Fruit fly (Drosophila melanogaster) Kc167 (cell line): ENCODE data around the gene Calr.

Experiments
- Myc ChIP-seq: fragments of >200 bp; optimal IDR thresholded peaks from 2 replicates; lab custom pipeline; 2017; ENCODE audit warnings: missing external identifiers
- Sin3A ChIP-seq: fragments of >200 bp; optimal IDR thresholded peaks from 2 replicates; lab custom pipeline; 2018; ENCODE audit warnings: missing external identifiers
- h ChIP-seq: fragments of >200 bp; optimal IDR thresholded peaks from 3 replicates; lab custom pipeline; 2018; ENCODE audit warnings: missing external identifiers
- insv ChIP-seq: fragments of >200 bp; optimal IDR thresholded peaks from 3 replicates; lab custom pipeline; 2018; ENCODE audit warnings: missing external identifiers
- psq ChIP-seq: fragments of >200 bp; optimal IDR thresholded peaks from 2 replicates; lab custom pipeline; 2017; ENCODE audit warnings: missing external identifiers
- ttk ChIP-seq: sonication (Bioruptor generic); optimal IDR thresholded peaks from 2 replicates; lab custom pipeline; 2017; ENCODE audit warnings: missing external identifiers

Calr gene

dm6 chr3R:9630633-9631095 is at the start of gene Calr:
Gene Calr, minus strand, starts transcription at chr3R:9630851.
- no peak for TF ChIP-seq ttk
- TF ChIP-seq psq, result no peak
- TF ChIP-seq insv (lab: Kevin White, UChicago), result no peak
- TF ChIP-seq h (lab: Kevin White, UChicago), result no peak
- no peak for TF ChIP-seq Sin3A (lab: Kevin White, UChicago)
- TF ChIP-seq Myc (lab: Kevin White, UChicago), result no peak

DNA sequence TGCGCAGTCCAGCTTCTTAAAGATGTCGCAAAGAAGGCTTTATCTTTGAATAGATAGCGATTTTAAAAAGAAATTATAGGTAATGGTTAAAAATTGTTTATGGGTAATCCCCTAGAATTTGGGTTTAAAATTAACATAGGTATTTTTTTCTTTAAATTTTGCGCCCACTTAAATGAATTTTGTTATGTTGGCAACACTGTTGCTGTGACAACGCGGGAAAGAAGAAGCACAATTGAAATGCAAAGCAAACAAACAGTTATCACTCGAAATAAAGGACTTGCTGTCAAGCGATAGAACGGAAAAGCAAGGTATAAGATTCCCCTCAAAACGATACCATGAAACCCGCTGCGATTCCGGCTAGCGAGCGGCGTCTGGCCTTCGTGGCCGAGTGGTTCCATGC is 49.1 kb upstream of the Calr start, which contains the start of gene nmdyn-D7:
nmdyn-D7 (plus strand) TSS at position 194 of the 400 bp plus-strand sequence.
- no peak for TF ChIP-seq psq
- TF ChIP-seq Myc (lab: Kevin White, UChicago), result no peak
- TF ChIP-seq h (lab: Kevin White, UChicago), result no peak
- no peak for TF ChIP-seq ttk
- TF ChIP-seq insv (lab: Kevin White, UChicago), result no peak
- TF ChIP-seq Sin3A (lab: Kevin White, UChicago), result no peak

DNA sequence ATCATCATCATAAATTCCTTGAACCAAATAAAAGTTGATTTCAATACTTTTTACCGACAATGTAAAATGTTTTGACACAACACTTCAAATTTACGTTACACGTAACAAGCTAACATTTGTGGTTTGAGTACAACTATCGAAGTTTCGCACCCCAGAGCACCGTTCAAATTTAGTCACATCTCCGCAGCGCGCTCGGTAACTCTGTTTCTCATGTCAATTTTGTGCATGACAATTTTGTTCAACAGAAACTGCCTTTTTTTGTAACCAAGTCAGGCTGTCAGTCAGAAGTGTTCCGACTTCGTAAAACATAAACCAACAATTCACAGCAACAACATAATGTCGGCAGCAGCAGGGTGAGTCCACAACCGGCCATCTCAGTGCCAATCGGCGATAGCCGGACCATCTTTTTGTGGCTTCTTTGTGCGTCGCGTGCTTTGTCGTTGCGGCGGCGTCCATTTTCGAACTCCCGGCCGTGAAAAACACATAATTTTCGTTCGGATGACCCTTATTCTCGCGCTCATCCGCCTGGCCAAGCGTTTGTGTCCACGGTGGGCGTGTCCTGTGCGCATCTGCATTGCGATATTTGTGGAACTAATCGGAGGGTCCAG is 47.2 kb upstream of the Calr start, which contains the start of gene p23:
p23 (plus strand) TSS at position 194 of the 608 bp plus-strand sequence.
- TF ChIP-seq insv (lab: Kevin White, UChicago) (no peak), Myc (lab: Kevin White, UChicago) (no peak), ttk (no peak), h (lab: Kevin White, UChicago) (no peak), Sin3A (lab: Kevin White, UChicago) (no peak), psq (no peak)

DNA sequence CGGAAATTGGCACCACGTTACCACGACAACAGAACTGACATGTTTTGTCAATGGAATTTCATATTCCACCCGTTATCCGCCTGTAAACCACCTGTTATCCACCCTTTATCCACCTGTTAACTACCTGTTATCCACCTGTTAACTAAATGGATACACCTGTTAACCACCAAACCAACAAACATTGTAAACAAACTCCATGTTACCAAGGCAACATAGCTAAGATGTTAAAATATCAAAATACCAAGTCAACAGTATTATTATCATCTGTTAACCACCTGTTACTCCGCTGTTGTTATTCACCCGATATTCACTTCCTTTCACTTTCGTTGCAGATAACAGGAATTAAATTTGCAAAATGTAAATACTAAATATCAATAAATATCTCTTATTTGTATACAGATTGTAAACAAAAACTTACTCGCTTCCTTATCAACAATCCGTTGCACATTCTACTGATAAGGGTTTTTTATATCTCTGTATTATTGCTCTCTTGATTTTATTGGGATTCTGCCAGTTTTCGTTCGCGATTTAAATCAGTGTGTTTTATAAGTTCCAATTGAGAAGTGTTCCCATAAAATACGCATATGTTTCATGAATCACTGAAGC is 44.4 kb upstream of the Calr start, which contains the start of gene Nepl12:
Nepl12 (plus strand) TSS at position 556 of the 606 bp plus-strand sequence.
- TF ChIP-seq insv (lab: Kevin White, UChicago) (no peak), Myc (lab: Kevin White, UChicago) (no peak), h (lab: Kevin White, UChicago) (no peak), psq (no peak), Sin3A (lab: Kevin White, UChicago) (no peak), ttk (no peak)

DNA sequence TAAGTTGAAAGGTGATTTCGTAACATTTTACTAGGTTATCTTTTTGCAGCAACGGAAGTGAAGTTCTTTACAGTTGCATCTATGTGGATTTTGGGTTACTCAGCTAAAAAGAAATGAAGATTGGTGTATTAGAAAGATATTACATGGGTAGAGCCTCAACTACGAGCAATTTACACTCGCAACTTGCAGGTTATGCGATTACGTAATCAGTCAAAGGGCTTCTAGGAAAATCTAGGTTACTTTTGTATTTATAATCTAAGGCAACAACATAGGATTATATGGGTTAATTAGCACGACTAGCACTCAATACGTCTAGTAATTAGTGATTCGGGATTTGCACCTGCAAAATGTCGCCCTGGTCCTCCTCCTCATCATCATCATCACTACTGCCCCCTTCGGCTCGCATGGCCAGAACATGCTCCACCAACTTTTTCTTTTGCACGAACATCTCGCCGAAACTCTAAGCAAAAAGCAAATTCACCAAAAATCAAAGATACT is 43.6 kb upstream of the Calr start, which contains the start of gene Dhc1:
Dhc1 (minus strand) TSS at position 448 of the 498 bp plus-strand sequence.
- no peak for TF ChIP-seq insv (lab: Kevin White, UChicago)
- no peak for TF ChIP-seq psq
- no peak for TF ChIP-seq Sin3A (lab: Kevin White, UChicago)
- no peak for TF ChIP-seq h (lab: Kevin White, UChicago)
- TF ChIP-seq ttk, result no peak
- no peak for TF ChIP-seq Myc (lab: Kevin White, UChicago)

- TF ChIP-seq h (lab: Kevin White, UChicago), result no peak
- no peak for TF ChIP-seq Myc (lab: Kevin White, UChicago)
- no peak for TF ChIP-seq insv (lab: Kevin White, UChicago)
- no peak for TF ChIP-seq psq
- no peak for TF ChIP-seq ttk
- no peak for TF ChIP-seq Sin3A (lab: Kevin White, UChicago)
Measured at dm6 chr3R:9673207-9673606, 42.6 kb upstream of the Calr start.

dm6 chr3R:9665405-9665804 is 34.8 kb upstream of the Calr start:
- TF ChIP-seq Sin3A (lab: Kevin White, UChicago), result no peak
- no peak for TF ChIP-seq h (lab: Kevin White, UChicago)
- TF ChIP-seq Myc (lab: Kevin White, UChicago), result no peak
- TF ChIP-seq insv (lab: Kevin White, UChicago), result no peak
- no peak for TF ChIP-seq ttk
- TF ChIP-seq psq, result no peak

DNA sequence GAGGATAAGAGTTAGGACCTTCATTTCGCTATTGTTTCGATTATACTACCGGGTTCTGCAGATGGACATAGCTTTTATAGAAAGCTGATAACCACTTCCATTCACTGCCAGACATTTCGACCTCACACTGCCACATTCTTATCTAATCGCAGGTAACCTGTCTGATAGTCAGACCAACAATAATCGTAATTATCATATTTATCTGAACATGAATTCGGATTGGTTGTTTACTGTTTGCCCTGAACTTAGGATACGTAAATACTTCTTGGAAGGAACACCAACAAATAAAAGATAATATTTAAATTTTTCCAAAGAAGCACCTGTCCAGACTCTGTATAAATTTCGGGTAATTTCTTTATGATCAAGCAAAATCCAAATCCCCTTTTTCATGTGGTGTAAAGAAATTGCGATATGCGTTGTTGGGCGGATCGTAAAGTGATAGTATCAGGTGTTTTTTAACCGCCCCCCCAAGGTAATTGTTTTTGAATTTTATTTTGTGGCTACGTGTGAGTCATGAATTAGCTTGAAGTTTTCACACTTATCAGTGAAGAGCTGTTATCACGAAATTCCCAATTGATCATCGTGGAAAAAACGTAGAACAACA is 15.6 kb upstream of the Calr start, which contains the start of gene Fst:
Fst (minus strand) TSS at position 51 of the 604 bp plus-strand sequence.
- no peak for TF ChIP-seq Sin3A (lab: Kevin White, UChicago)
- TF ChIP-seq insv (lab: Kevin White, UChicago), result no peak
- no peak for TF ChIP-seq ttk
- no peak for TF ChIP-seq psq
- TF ChIP-seq Myc (lab: Kevin White, UChicago), result no peak
- no peak for TF ChIP-seq h (lab: Kevin White, UChicago)

- TF ChIP-seq insv (lab: Kevin White, UChicago), result no peak
- TF ChIP-seq Myc (lab: Kevin White, UChicago), result no peak
- TF ChIP-seq ttk, result no peak
- no peak for TF ChIP-seq Sin3A (lab: Kevin White, UChicago)
- TF ChIP-seq h (lab: Kevin White, UChicago), result no peak
- no peak for TF ChIP-seq psq
Measured at dm6 chr3R:9644620-9645019, 14.0 kb upstream of the Calr start.

- TF ChIP-seq insv (lab: Kevin White, UChicago) (no peak), h (lab: Kevin White, UChicago) (no peak), Sin3A (lab: Kevin White, UChicago) (no peak), ttk (no peak), Myc (lab: Kevin White, UChicago) (no peak), psq (no peak)
Measured at dm6 chr3R:9643977-9644376, 13.3 kb upstream of the Calr start.

DNA sequence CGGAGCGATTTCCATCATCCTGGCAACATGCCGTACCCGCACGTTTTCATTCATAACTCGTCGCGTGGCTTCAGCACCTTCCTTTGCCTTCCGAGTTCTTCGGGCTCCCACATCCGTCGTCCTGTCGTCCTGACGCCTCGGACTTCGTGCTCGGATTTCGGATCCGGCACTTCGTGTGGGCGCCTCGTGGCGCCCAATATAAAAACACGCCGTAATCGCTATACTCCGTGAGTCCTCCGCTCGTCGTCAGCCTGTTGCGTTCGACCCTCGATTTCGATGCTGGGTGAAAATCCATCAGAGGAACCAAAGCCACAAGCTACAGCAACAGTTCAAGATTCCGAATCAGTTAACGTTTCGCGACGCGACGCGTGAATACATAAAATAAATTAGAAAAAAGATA is 9.7 kb upstream of the Calr start:
- TF ChIP-seq h (lab: Kevin White, UChicago) (no peak), ttk (no peak)

- TF ChIP-seq Myc (lab: Kevin White, UChicago), result no peak
- TF ChIP-seq insv (lab: Kevin White, UChicago), result no peak
- no peak for TF ChIP-seq psq
Measured at dm6 chr3R:9637882-9638281, 7.2 kb upstream of the Calr start, which contains the start of gene Dh44. Gene Dh44, plus strand, starts transcription at chr3R:9638182.
